Worm (Caenorhabditis elegans): Measurements from ENCODE around the gene Y7A5A.8.

Y7A5A.8 gene

DNA sequence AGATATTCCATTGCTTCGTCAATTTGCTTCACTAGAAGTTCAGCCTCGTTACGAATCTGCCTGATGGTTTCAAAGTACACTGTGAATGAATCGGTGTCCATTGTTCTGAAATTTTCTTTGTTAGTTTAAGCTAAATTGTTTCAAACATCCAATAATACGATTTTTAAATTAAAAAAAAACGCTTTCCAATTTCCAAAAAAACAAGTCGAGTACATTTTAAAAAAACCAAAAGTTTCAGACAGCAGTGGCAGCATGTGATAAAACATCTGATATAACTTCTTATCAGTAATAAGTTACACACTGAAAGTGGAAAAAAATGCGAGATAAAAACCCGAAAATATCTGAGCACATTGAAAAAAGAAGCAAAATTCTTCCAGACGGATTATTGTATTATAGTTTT, 22.7 kb upstream of the Y7A5A.8 start, which contains the start of gene Y7A5A.6:
Y7A5A.6 (minus strand) TSS at position 101 of the 400 bp plus-strand sequence.
- no peak for TF ChIP-seq F44E2.7 (GFP tag; IDR thresholded peaks at IDR 0.05)
- peak; percentile 30 for TF ChIP-seq hlh-30 (tag; optimal IDR thresholded peaks at IDR 0.05; ENCODE audit: insufficient read depth)
- no peak for TF ChIP-seq F37D6.2 (tag; optimal IDR thresholded peaks at IDR 0.05)
- TF ChIP-seq attf-4 (tag; optimal IDR thresholded peaks at IDR 0.05): no peak
- no peak for TF ChIP-seq daf-8 (GFP tag; IDR thresholded peaks at IDR 0.05)
- no peak for TF ChIP-seq hmg-1.1 (GFP tag; IDR thresholded peaks at IDR 0.05)
- no peak for TF ChIP-seq mxl-2 (GFP tag; conservative IDR thresholded peaks at IDR 0.05)

DNA sequence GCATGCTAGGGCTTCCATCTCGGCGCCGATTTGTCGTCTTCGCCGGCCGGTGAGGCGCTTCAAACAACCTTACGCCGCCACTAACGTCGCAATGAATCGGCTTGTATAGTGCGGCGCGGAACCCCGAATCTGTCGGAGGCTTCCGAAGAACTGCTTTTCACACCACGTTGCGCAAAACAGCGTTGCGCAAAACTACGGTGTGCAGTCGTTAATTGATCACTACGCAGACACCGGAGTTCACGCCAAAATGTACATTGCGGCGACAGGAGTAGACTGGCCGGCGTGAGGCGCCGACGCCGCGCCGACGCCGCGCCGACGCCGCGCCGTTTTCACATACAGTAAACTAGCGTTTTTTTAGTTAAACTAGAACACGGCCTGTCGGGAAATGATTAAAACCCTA, 20.5 kb upstream of the Y7A5A.8 start:
- TF ChIP-seq snpc-4 (tag; optimal IDR thresholded peaks at IDR 0.05): no peak
- no peak for TF ChIP-seq lir-3 (tag; optimal IDR thresholded peaks at IDR 0.05)
- no peak for TF ChIP-seq fkh-10 (GFP tag; optimal IDR thresholded peaks at IDR 0.05)
- TF ChIP-seq Y48G9A.11 (GFP tag; IDR thresholded peaks at IDR 0.05): 0 out of 2 replicates have a peak, but pooled peaks have one; percentile 30
- no peak for TF ChIP-seq arid-1 (GFP tag; conservative IDR thresholded peaks at IDR 0.05)
- peak; percentile 58 for TF ChIP-seq set-16 (GFP tag; IDR thresholded peaks at IDR 0.05)
- TF ChIP-seq nhr-237 (tag; optimal IDR thresholded peaks at IDR 0.05): no peak
- TF ChIP-seq madf-9 (GFP tag; conservative IDR thresholded peaks at IDR 0.05): no peak

DNA sequence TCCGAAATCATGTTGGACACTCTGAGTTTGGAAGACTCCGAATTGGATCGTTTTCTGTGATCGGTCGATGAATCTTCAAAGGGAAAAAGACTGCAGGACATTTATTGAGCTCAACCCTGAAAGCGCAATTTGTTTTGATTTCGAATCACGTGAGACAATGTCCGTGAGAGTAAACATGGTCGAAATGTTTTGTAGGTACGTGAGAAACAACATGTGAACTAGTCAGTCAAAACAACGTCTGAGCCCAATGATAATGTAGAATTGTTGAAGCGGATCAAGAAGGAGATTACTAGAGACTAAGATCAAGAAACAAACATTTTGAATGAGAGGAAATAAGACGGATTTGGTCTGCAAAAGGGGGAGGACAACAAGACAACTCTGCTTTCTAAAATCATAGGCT, 18.2 kb upstream of the Y7A5A.8 start, which contains the start of gene Y7A5A.7:
Y7A5A.7 (minus strand) TSS at position 101 of the 400 bp plus-strand sequence.
- TF ChIP-seq snpc-1.2 (GFP tag; IDR thresholded peaks at IDR 0.05): no peak
- no peak for TF ChIP-seq daf-16 (GFP tag; optimal IDR thresholded peaks at IDR 0.05)
- no peak for TF ChIP-seq daf-16 (tag; optimal IDR thresholded peaks at IDR 0.05)
- no peak for TF ChIP-seq zip-11 (GFP tag; IDR thresholded peaks at IDR 0.05)
- no peak for TF ChIP-seq dmd-8 (GFP tag; IDR thresholded peaks at IDR 0.05)
- TF ChIP-seq aha-1 (tag): no peak
- no peak for TF ChIP-seq ceh-62 (tag; optimal IDR thresholded peaks at IDR 0.05)

DNA sequence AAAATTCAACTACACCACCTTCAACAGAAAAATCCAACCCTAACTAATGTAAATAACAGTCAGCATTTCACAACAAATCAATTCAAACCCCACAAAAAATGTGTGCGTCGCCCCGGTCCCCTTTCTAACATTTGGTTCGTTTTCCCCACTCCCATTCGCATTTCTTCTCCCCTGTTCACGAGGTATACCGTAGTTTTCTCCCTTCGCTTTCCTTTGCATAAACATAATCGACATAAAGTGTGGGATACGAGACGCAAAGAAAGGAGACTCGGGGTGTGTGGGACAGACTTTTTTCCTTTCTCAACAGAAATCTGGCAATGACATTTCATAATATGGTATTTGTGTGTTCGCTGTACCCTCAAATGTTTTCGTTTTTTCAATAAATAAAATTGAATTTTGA, 11.0 kb upstream of the Y7A5A.8 start:
- no peak for TF ChIP-seq D1046.2 (GFP tag; IDR thresholded peaks at IDR 0.05)
- TF ChIP-seq lin-15B (tag; optimal IDR thresholded peaks at IDR 0.05): no peak
- TF ChIP-seq nhr-10 (tag; optimal IDR thresholded peaks at IDR 0.05): no peak
- TF ChIP-seq daf-19 (GFP tag; conservative IDR thresholded peaks at IDR 0.05): no peak
- no peak for TF ChIP-seq nhr-6 (tag; optimal IDR thresholded peaks at IDR 0.05)
- TF ChIP-seq snpc-4 (tag; optimal IDR thresholded peaks at IDR 0.05): no peak
- no peak for TF ChIP-seq arid-1 (GFP tag; conservative IDR thresholded peaks at IDR 0.05)
- TF ChIP-seq zfp-2 (tag; optimal IDR thresholded peaks at IDR 0.05): no peak
- TF ChIP-seq aly-2 (tag; optimal IDR thresholded peaks at IDR 0.05): no peak
- no peak for TF ChIP-seq ceh-28 (tag; optimal IDR thresholded peaks at IDR 0.05)

DNA sequence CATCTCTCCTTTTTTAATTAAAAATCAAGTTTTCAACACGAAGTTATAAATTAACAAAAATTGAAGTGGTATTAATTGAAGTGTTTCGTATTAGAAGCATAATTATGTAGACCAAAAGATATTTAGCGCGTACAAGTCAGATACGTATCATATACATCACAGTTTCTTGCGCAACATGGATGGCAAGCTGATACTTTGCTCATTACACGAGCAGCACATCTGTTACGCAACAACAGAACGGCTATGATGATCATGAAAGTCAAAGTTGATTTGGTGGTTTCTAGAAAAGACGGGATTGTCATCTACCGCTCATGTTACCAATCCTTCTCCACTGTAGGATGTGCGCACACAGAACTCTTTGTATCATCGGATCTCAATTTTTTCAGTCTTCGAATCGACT, 7.7 kb upstream of the Y7A5A.8 start:
- TF ChIP-seq php-3 (GFP tag; IDR thresholded peaks at IDR 0.05) (no peak), rbr-2 (tag; optimal IDR thresholded peaks at IDR 0.05) (no peak), spr-1 (tag; optimal IDR thresholded peaks at IDR 0.05) (no peak), sdz-12 (GFP tag; optimal IDR thresholded peaks at IDR 0.05) (no peak), set-16 (GFP tag; IDR thresholded peaks at IDR 0.05) (no peak), F44E2.7 (GFP tag; IDR thresholded peaks at IDR 0.05) (no peak), aha-1 (tag) (peak; percentile 75), F37D6.2 (tag; optimal IDR thresholded peaks at IDR 0.05) (no peak), ceh-62 (tag; optimal IDR thresholded peaks at IDR 0.05) (no peak), lin-39 (tag; optimal IDR thresholded peaks at IDR 0.05) (no peak), cey-2 (tag; optimal IDR thresholded peaks at IDR 0.05; ENCODE audit: borderline replicate concordance, insufficient read depth) (no peak), hlh-30 (tag; optimal IDR thresholded peaks at IDR 0.05; ENCODE audit: insufficient read depth) (no peak), lin-1 (GFP tag; IDR thresholded peaks at IDR 0.05) (no peak), unc-62 (GFP tag; optimal IDR thresholded peaks at IDR 0.05 in 1 of 2) (peak in 1 of 2 experiments; percentile 74), unc-62 (tag; optimal IDR thresholded peaks at IDR 0.05) (no peak), spr-3 (GFP tag; optimal IDR thresholded peaks at IDR 0.05) (no peak), R02D3.7 (tag; optimal IDR thresholded peaks at IDR 0.05) (no peak)
